Worm (Caenorhabditis elegans) whole organism, L2 larva: ENCODE results near the gene ZK381.2.

ENCODE experiments used
- alr-1 ChIP-seq: fragments of 150-350 bp; optimal IDR thresholded peaks from 2 replicates; lab custom pipeline; 2014; ENCODE audit warnings: missing biosample characterization, missing genetic modification characterization
- aly-2 ChIP-seq: fragments of 150-350 bp; optimal IDR thresholded peaks from 2 replicates; lab custom pipeline; 2014; ENCODE audit warnings: missing biosample characterization, missing genetic modification characterization
- ceh-82 ChIP-seq: fragments of 150-350 bp; optimal IDR thresholded peaks from 2 replicates; lab custom pipeline; 2014; ENCODE audit warnings: missing biosample characterization, missing genetic modification characterization
- lin-13 ChIP-seq: fragments of 150-350 bp; optimal IDR thresholded peaks from 2 replicates; lab custom pipeline; 2014; ENCODE audit warnings: missing biosample characterization, missing genetic modification reagents, missing genetic modification characterization
- nhr-129 ChIP-seq: fragments of 150-350 bp; optimal IDR thresholded peaks from 2 replicates; lab custom pipeline; 2014; ENCODE audit warnings: missing biosample characterization, missing genetic modification characterization
- nhr-6 ChIP-seq: fragments of 150-350 bp; optimal IDR thresholded peaks from 2 replicates; lab custom pipeline; 2014; ENCODE audit warnings: missing biosample characterization, missing genetic modification characterization
- skn-1 ChIP-seq: sonication (generic microtip); optimal IDR thresholded peaks from 2 replicates; lab custom pipeline; 2017; ENCODE audit warnings: missing biosample characterization, missing genetic modification characterization
- sma-9 ChIP-seq, 2 experiments: fragments of 150-350 bp in 1 of 2; sonication (generic microtip) in 1 of 2; optimal IDR thresholded peaks; 2 replicates each; lab custom pipeline; 2014 to 2016; ENCODE audit warnings: missing genetic modification characterization in 2 of 2, mild to moderate bottlenecking in 1 of 2, missing biosample characterization in 1 of 2, missing compliant biosample characterization in 1 of 2, missing genetic modification reagents in 1 of 2, moderate library complexity in 1 of 2
- snpc-4 ChIP-seq: fragments of 150-350 bp; optimal IDR thresholded peaks from 2 replicates; lab custom pipeline; 2014; ENCODE audit warnings: missing biosample characterization, missing genetic modification characterization
- unc-62 ChIP-seq: fragments of 150-350 bp; optimal IDR thresholded peaks from 2 replicates; lab custom pipeline; 2014; ENCODE audit warnings: missing biosample characterization, missing genetic modification reagents, missing genetic modification characterization
- zag-1 ChIP-seq: fragments of 150-350 bp; optimal IDR thresholded peaks from 2 replicates; lab custom pipeline; 2014; ENCODE audit warnings: missing biosample characterization, missing genetic modification characterization
- ztf-11 ChIP-seq: sonication (generic microtip); optimal IDR thresholded peaks from 2 replicates; lab custom pipeline; 2017; ENCODE audit warnings: missing biosample characterization, missing genetic modification characterization
- ztf-4 ChIP-seq: fragments of 150-350 bp; optimal IDR thresholded peaks from 2 replicates; lab custom pipeline; 2014; ENCODE audit warnings: missing biosample characterization, missing genetic modification characterization

DNA sequence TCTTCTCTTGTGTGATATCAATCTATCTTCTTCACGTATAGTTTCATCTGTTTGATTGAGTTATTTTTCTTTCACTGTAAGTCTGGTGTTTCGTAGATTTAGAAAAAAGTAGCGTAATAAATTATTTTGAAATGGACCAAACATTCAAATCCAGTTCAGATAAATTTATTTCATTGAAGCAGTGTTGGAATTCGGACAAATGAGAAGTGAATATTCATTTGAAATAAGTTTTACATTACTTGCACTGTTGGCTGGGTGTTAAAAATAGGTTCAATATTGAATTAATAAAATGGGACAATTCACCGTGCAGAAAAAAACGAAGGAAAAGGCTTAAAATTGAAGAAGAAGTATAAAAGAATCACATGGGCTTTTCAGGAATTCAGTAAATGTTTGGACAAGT is 13.3 kb downstream of the ZK381.2 start:
- TF ChIP-seq aly-2 (tag; lab: Kevin White, UChicago) (no peak), sma-9 (GFP tag; optimal IDR thresholded peaks at IDR 0.05; lab: Kevin White, UChicago) (no peak), sma-9 (tag; optimal IDR thresholded peaks at IDR 0.05; lab: Kevin White, UChicago) (no peak), ztf-11 (tag; lab: Kevin White, UChicago) (no peak), ceh-82 (tag; lab: Kevin White, UChicago) (no peak), unc-62 (no peak), ztf-4 (tag; lab: Kevin White, UChicago) (no peak), skn-1 (tag; lab: Kevin White, UChicago) (no peak), lin-13 (GFP tag; lab: Kevin White, UChicago) (no peak), snpc-4 (tag; lab: Kevin White, UChicago) (no peak), nhr-129 (tag; lab: Kevin White, UChicago) (no peak), alr-1 (no peak), nhr-6 (tag; lab: Kevin White, UChicago) (no peak), zag-1 (tag; lab: Kevin White, UChicago) (no peak)
